Fruit fly (Drosophila melanogaster) whole organism, pupa: ENCODE results near the gene CG1503.

ENCODE experiments used
- CG10348 ChIP-seq: fragments of 200-800 bp; sonication (Bioruptor generic); IDR thresholded peaks from 2 replicates; pipeline ENCODE4 v1.3.6; 2022; ENCODE audit warnings: missing biosample characterization, missing genetic modification characterization
- CG12605 ChIP-seq: fragments of 200-800 bp; sonication (Bioruptor generic); IDR thresholded peaks from 2 replicates; pipeline ENCODE4 v1.3.6; 2022; ENCODE audit warnings: missing biosample characterization, missing genetic modification characterization
- CG13204 ChIP-seq: fragments of 200-800 bp; sonication (Bioruptor generic); optimal IDR thresholded peaks from 2 replicates; lab custom pipeline; 2018; ENCODE audit warnings: missing biosample characterization, mild to moderate bottlenecking, missing genetic modification characterization, moderate library complexity
- CG14655 ChIP-seq: fragments of 200-800 bp; sonication (Bioruptor generic); optimal IDR thresholded peaks from 3 replicates; lab custom pipeline; 2017; ENCODE audit warnings: mild to moderate bottlenecking, missing biosample characterization, missing genetic modification reagents, missing genetic modification characterization
- CG15710 ChIP-seq: fragments of 200-800 bp; sonication (Bioruptor generic); optimal IDR thresholded peaks from 2 replicates; lab custom pipeline; 2018; ENCODE audit warnings: missing biosample characterization, mild to moderate bottlenecking, missing genetic modification characterization, moderate library complexity
- CG17806 ChIP-seq: fragments of 200-800 bp; sonication (Bioruptor generic); optimal IDR thresholded peaks from 2 replicates; lab custom pipeline; 2018; ENCODE audit warnings: missing biosample characterization, mild to moderate bottlenecking, missing genetic modification characterization, moderate library complexity
- CG32121 ChIP-seq: fragments of 200-800 bp; sonication (Bioruptor generic); IDR thresholded peaks from 2 replicates; pipeline ENCODE4 v1.3.6; 2022; ENCODE audit warnings: missing biosample characterization, missing genetic modification characterization
- CG34367 ChIP-seq: fragments of 200-800 bp; sonication (Bioruptor generic); optimal IDR thresholded peaks from 2 replicates; lab custom pipeline; 2018; ENCODE audit warnings: missing biosample characterization, mild to moderate bottlenecking, missing genetic modification characterization
- CG4496 ChIP-seq: fragments of 200-800 bp; sonication (Bioruptor generic); IDR thresholded peaks from 3 replicates; pipeline ENCODE4 v1.3.6; 2022; ENCODE audit warnings: missing biosample characterization, missing genetic modification characterization
- CG8159 ChIP-seq: fragments of 200-800 bp; sonication (Bioruptor generic); optimal IDR thresholded peaks from 3 replicates; lab custom pipeline; 2018; ENCODE audit warnings: missing biosample characterization, mild to moderate bottlenecking, missing genetic modification characterization, moderate library complexity
- CG8301 ChIP-seq: fragments of 200-800 bp; sonication (Bioruptor generic); optimal IDR thresholded peaks from 2 replicates; lab custom pipeline; 2018; ENCODE audit warnings: missing biosample characterization, mild to moderate bottlenecking, missing genetic modification characterization
- CG9948 ChIP-seq: fragments of 200-800 bp; sonication (Bioruptor generic); optimal IDR thresholded peaks from 2 replicates; lab custom pipeline; 2018; ENCODE audit warnings: missing biosample characterization, mild to moderate bottlenecking, missing genetic modification characterization, moderate library complexity
- D1 ChIP-seq: fragments of 200-800 bp; sonication (Bioruptor generic); optimal IDR thresholded peaks from 2 replicates; lab custom pipeline; 2018; ENCODE audit warnings: missing biosample characterization, mild to moderate bottlenecking, missing genetic modification characterization, moderate library complexity
- EcR ChIP-seq: fragments of 200-800 bp; sonication (Bioruptor generic); optimal IDR thresholded peaks from 3 replicates; lab custom pipeline; 2019; ENCODE audit warnings: missing biosample characterization, missing genetic modification characterization, mild to moderate bottlenecking, moderate library complexity, missing genetic modification reagents
- Ets98B ChIP-seq: fragments of 200-800 bp; sonication (Bioruptor generic); IDR thresholded peaks from 2 replicates; pipeline ENCODE4 v1.3.6; 2022; ENCODE audit warnings: missing biosample characterization, missing genetic modification characterization
- Pif1A ChIP-seq: fragments of 200-800 bp; sonication (Bioruptor generic); optimal IDR thresholded peaks from 3 replicates; lab custom pipeline; 2016; ENCODE audit warnings: missing biosample characterization, missing genetic modification characterization
- Pif1B ChIP-seq: fragments of 200-800 bp; sonication (Bioruptor generic); optimal IDR thresholded peaks from 3 replicates; lab custom pipeline; 2016; ENCODE audit warnings: missing biosample characterization, missing genetic modification characterization
- Snoo ChIP-seq: fragments of 200-800 bp; sonication (Bioruptor generic); optimal IDR thresholded peaks from 3 replicates; lab custom pipeline; 2017; ENCODE audit warnings: missing biosample characterization, mild to moderate bottlenecking, missing genetic modification characterization, inconsistent platforms
- fd96Ca ChIP-seq: fragments of 200-800 bp; sonication (Bioruptor generic); IDR thresholded peaks from 3 replicates; pipeline ENCODE4 v1.3.6; 2022; ENCODE audit warnings: missing biosample characterization, missing genetic modification characterization
- gl ChIP-seq: fragments of 200-800 bp; sonication (Bioruptor generic); optimal IDR thresholded peaks from 2 replicates; lab custom pipeline; 2018; ENCODE audit warnings: missing biosample characterization, mild to moderate bottlenecking, missing genetic modification characterization
- rn ChIP-seq: fragments of 200-800 bp; sonication (Bioruptor generic); IDR thresholded peaks from 2 replicates; pipeline ENCODE4 v1.3.6; 2022; ENCODE audit warnings: missing biosample characterization, missing genetic modification characterization

The CG1503 gene

DNA sequence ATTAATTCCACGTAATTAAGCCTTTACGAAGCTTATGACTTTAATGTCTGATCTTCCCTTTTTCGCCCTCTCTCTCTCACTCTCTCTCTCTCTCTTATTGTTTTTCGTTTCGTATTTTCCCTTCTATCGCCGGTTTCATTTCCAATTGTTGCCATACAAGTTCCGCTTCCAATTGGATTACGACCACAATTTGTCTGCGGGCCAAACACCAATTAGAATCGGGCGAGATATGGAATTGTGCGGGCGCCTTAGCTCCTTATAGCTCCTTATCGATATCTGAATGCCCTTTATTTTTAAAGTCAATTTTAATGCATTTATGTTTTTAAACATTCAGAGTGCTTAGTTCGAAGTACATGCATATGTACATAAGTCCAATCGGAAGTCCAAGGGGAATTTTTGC is 49.4 kb downstream of the CG1503 start:
- no peak for TF ChIP-seq D1 (tag; lab: Kevin White, UChicago)
- no peak for TF ChIP-seq CG9948
- TF ChIP-seq Snoo (tag; lab: Kevin White, UChicago) = no peak
- no peak for TF ChIP-seq CG34367
- no peak for TF ChIP-seq CG15710 (tag; lab: Kevin White, UChicago)
- TF ChIP-seq EcR (GFP tag; lab: Kevin White, UChicago) = no peak
- no peak for TF ChIP-seq gl (tag; lab: Kevin White, UChicago)
- TF ChIP-seq CG13204 = no peak
- no peak for TF ChIP-seq CG32121 (GFP tag; lab: Robert Waterston, UW)
- TF ChIP-seq Pif1B (GFP tag; lab: Kevin White, UChicago) = no peak
- TF ChIP-seq CG4496 (GFP tag; lab: Robert Waterston, UW) = no peak

DNA sequence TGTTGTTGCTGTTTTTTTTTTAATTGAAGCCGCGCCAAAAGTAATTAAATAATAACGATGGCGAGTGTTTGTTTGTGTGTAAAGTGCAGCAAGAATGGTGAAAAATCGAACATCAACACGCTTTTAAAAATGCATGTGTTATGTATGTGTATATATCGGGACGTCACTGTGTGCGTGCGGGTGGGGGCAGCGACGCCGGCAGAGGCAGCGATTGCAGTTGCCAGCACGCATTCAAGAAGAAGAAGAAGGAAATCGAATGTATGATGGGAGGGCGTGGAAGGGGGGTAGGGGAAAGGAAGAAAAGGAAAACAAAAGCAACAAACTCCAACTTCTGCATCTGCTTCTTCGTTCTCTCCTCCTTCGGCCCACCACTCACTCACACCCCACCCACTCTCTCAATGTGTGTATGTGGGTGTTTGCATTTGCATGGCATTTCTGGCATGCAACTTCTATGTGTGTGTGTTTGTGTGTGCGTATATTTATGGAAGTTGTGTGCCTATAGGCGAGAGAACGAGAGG is 51.1 kb downstream of the CG1503 start:
- TF ChIP-seq CG14655 (GFP tag; lab: Kevin White, UChicago) (peak; percentile 36), CG17806 (tag; lab: Kevin White, UChicago) (no peak), CG12605 (GFP tag; lab: Robert Waterston, UW) (peak; percentile 58; the same call in 1 of the 2 replicates), EcR (GFP tag; lab: Kevin White, UChicago) (peak; percentile 64), gl (tag; lab: Kevin White, UChicago) (peak; percentile 51), CG15710 (tag; lab: Kevin White, UChicago) (peak; percentile 21), CG34367 (no peak), Pif1B (GFP tag; lab: Kevin White, UChicago) (no peak), CG8301 (tag; lab: Kevin White, UChicago) (peak; percentile 22), Ets98B (GFP tag; lab: Robert Waterston, UW) (peak; percentile 61), Snoo (tag; lab: Kevin White, UChicago) (no peak), CG8159 (tag; lab: Kevin White, UChicago) (no peak), CG32121 (GFP tag; lab: Robert Waterston, UW) (peak; percentile 58; the same call in 1 of the 2 replicates), CG10348 (GFP tag; lab: Robert Waterston, UW) (no peak), CG13204 (peak; percentile 69), Pif1A (GFP tag; lab: Kevin White, UChicago) (no peak), rn (GFP tag; lab: Robert Waterston, UW) (no peak), fd96Ca (GFP tag; lab: Robert Waterston, UW) (peak; percentile 74; the same call in 2 of the 3 replicates), CG4496 (GFP tag; lab: Robert Waterston, UW) (peak; percentile 50; the same call in 2 of the 3 replicates), CG9948 (no peak), D1 (tag; lab: Kevin White, UChicago) (no peak)
